Worm (Caenorhabditis elegans) whole organism, L4 larva: Measurements from ENCODE around the gene srx-96.

Experiments used
- D1046.2 ChIP-seq: fragments of 200-800 bp; sonication (Bioruptor generic); IDR thresholded peaks from 2 replicates; pipeline ENCODE4 v1.3.6; 2022; ENCODE audit warnings: missing genetic modification characterization, missing compliant biosample characterization
- F10B5.3 ChIP-seq: sonication (generic microtip); optimal IDR thresholded peaks from 2 replicates; lab custom pipeline; 2016; ENCODE audit warnings: mild to moderate bottlenecking, missing genetic modification characterization, missing compliant biosample characterization
- T26A8.4 ChIP-seq: fragments of 200-800 bp; sonication (Bioruptor generic); IDR thresholded peaks from 2 replicates; pipeline ENCODE4 v1.3.6; 2022; ENCODE audit warnings: missing genetic modification characterization, missing compliant biosample characterization
- Y48G9A.11 ChIP-seq: fragments of 200-800 bp; sonication (Bioruptor generic); IDR thresholded peaks from 2 replicates; pipeline ENCODE4 v1.3.6; 2022; ENCODE audit warnings: missing genetic modification reagents, missing genetic modification characterization, missing compliant biosample characterization
- Y75B8A.6 ChIP-seq: fragments of 200-800 bp; sonication (Bioruptor generic); IDR thresholded peaks from 2 replicates; pipeline ENCODE4 v1.3.6; 2022; ENCODE audit warnings: missing genetic modification reagents, missing genetic modification characterization, missing compliant biosample characterization
- ZK337.2 ChIP-seq: fragments of 200-800 bp; sonication (Bioruptor generic); IDR thresholded peaks from 2 replicates; pipeline ENCODE4 v1.3.6; 2022; ENCODE audit warnings: missing genetic modification reagents, missing genetic modification characterization, missing compliant biosample characterization
- ceh-20 ChIP-seq: fragments of 200-800 bp; sonication (Bioruptor generic); IDR thresholded peaks from 2 replicates; pipeline ENCODE4 v1.3.6; 2022; ENCODE audit warnings: missing genetic modification reagents, missing genetic modification characterization, missing compliant biosample characterization
- ceh-28 ChIP-seq: fragments of 150-350 bp; optimal IDR thresholded peaks from 2 replicates; lab custom pipeline; 2014; ENCODE audit warnings: missing biosample characterization, missing genetic modification reagents, missing genetic modification characterization
- ceh-62 ChIP-seq: sonication (generic microtip); optimal IDR thresholded peaks from 2 replicates; lab custom pipeline; 2017; ENCODE audit warnings: missing biosample characterization, missing genetic modification characterization
- ceh-82 ChIP-seq: sonication (generic microtip); optimal IDR thresholded peaks from 2 replicates; lab custom pipeline; 2017; ENCODE audit warnings: missing biosample characterization, missing genetic modification characterization
- ces-1 ChIP-seq: fragments of 150-350 bp; sonication (generic microtip); optimal IDR thresholded peaks from 4 replicates; lab custom pipeline; 2014; ENCODE audit warnings: missing biosample characterization, missing genetic modification reagents, missing genetic modification characterization
- cey-2 ChIP-seq: sonication (generic microtip); optimal IDR thresholded peaks from 3 replicates; lab custom pipeline; 2017; ENCODE audit warnings: missing genetic modification characterization, mild to moderate bottlenecking, missing compliant biosample characterization, antibody characterized with exemption, borderline replicate concordance; ENCODE audit not compliant: insufficient read depth
- daf-8 ChIP-seq: fragments of 200-800 bp; sonication (Bioruptor generic); IDR thresholded peaks from 2 replicates; pipeline ENCODE4 v1.3.6; 2022; ENCODE audit warnings: missing genetic modification characterization, missing compliant biosample characterization
- dmd-6 ChIP-seq: fragments of 200-800 bp; sonication (Bioruptor generic); IDR thresholded peaks from 2 replicates; pipeline ENCODE4 v1.3.6; 2022; ENCODE audit warnings: missing genetic modification reagents, missing genetic modification characterization, missing compliant biosample characterization
- dmd-9 ChIP-seq: fragments of 200-800 bp; sonication (Bioruptor generic); IDR thresholded peaks from 2 replicates; pipeline ENCODE4 v1.3.6; 2022; ENCODE audit warnings: missing genetic modification reagents, missing genetic modification characterization, missing compliant biosample characterization
- dpl-1 ChIP-seq: fragments of 150-350 bp; optimal IDR thresholded peaks from 2 replicates; lab custom pipeline; 2014; ENCODE audit warnings: missing biosample characterization, missing genetic modification reagents, missing genetic modification characterization
- egl-43 ChIP-seq: fragments of 200-800 bp; sonication (Bioruptor generic); IDR thresholded peaks from 2 replicates; pipeline ENCODE4 v1.3.6; 2022; ENCODE audit warnings: missing genetic modification reagents, missing genetic modification characterization, missing compliant biosample characterization
- jun-1 ChIP-seq: fragments of 150-350 bp; optimal IDR thresholded peaks from 2 replicates; lab custom pipeline; 2014; ENCODE audit warnings: missing biosample characterization, missing genetic modification reagents, missing genetic modification characterization
- lin-15B ChIP-seq: fragments of 150-350 bp; sonication (generic microtip); optimal IDR thresholded peaks from 3 replicates; lab custom pipeline; 2014; ENCODE audit warnings: missing biosample characterization, missing genetic modification characterization
- lsy-2 ChIP-seq, 2 experiments: fragments of 150-350 bp in 1 of 2; sonication (generic microtip) in 1 of 2; optimal IDR thresholded peaks; 2 replicates each; lab custom pipeline; 2014 to 2017; ENCODE audit warnings: missing biosample characterization in 2 of 2, missing genetic modification characterization in 2 of 2
- mep-1 ChIP-seq: fragments of 150-350 bp; sonication (generic microtip); optimal IDR thresholded peaks from 3 replicates; lab custom pipeline; 2014; ENCODE audit warnings: missing biosample characterization, missing genetic modification characterization
- mes-2 ChIP-seq: sonication (generic microtip); optimal IDR thresholded peaks from 2 replicates; lab custom pipeline; 2016; ENCODE audit warnings: missing genotype, mild to moderate bottlenecking, missing genetic modification characterization, missing compliant biosample characterization; ENCODE audit not compliant: poor library complexity, severe bottlenecking
- mxl-3 ChIP-seq: fragments of 200-800 bp; sonication (Bioruptor generic); optimal IDR thresholded peaks from 2 replicates; lab custom pipeline; 2018; ENCODE audit warnings: mild to moderate bottlenecking, missing genetic modification characterization, missing compliant biosample characterization
- nhr-102 ChIP-seq: sonication (generic microtip); optimal IDR thresholded peaks from 2 replicates; lab custom pipeline; 2016; ENCODE audit warnings: mild to moderate bottlenecking, missing genetic modification characterization, moderate library complexity, missing compliant biosample characterization
- nhr-237 ChIP-seq: sonication (generic microtip); optimal IDR thresholded peaks from 2 replicates; lab custom pipeline; 2017; ENCODE audit warnings: missing biosample characterization, missing genetic modification characterization
- nhr-25 ChIP-seq: sonication (generic microtip); optimal IDR thresholded peaks from 2 replicates; lab custom pipeline; 2017; ENCODE audit warnings: missing genetic modification characterization, mild to moderate bottlenecking, missing compliant biosample characterization, antibody characterized with exemption, moderate library complexity, borderline replicate concordance; ENCODE audit not compliant: insufficient read depth
- nhr-28 ChIP-seq: fragments of 150-350 bp; optimal IDR thresholded peaks from 2 replicates; lab custom pipeline; 2014; ENCODE audit warnings: missing biosample characterization, missing genetic modification characterization
- nhr-42 ChIP-seq: fragments of 200-800 bp; sonication (Bioruptor generic); IDR thresholded peaks from 2 replicates; pipeline ENCODE4 v1.3.6; 2022; ENCODE audit warnings: missing genetic modification characterization, missing compliant biosample characterization
- nhr-6 ChIP-seq: fragments of 150-350 bp; optimal IDR thresholded peaks from 2 replicates; lab custom pipeline; 2014; ENCODE audit warnings: missing biosample characterization, missing genetic modification characterization
- nhr-77 ChIP-seq: fragments of 150-350 bp; optimal IDR thresholded peaks from 2 replicates; lab custom pipeline; 2014; ENCODE audit warnings: missing biosample characterization, missing genetic modification characterization
- sdz-12 ChIP-seq: fragments of 200-800 bp; sonication (Bioruptor generic); optimal IDR thresholded peaks from 2 replicates; lab custom pipeline; 2018; ENCODE audit warnings: mild to moderate bottlenecking, missing genetic modification characterization, missing compliant biosample characterization
- snpc-4 ChIP-seq: fragments of 150-350 bp; optimal IDR thresholded peaks from 2 replicates; lab custom pipeline; 2014; ENCODE audit warnings: missing biosample characterization, missing genetic modification characterization
- spr-1 ChIP-seq: sonication (generic microtip); optimal IDR thresholded peaks from 2 replicates; lab custom pipeline; 2016; ENCODE audit warnings: mild to moderate bottlenecking, missing genetic modification characterization, missing compliant biosample characterization
- tag-97 ChIP-seq: fragments of 200-800 bp; sonication (Bioruptor generic); IDR thresholded peaks from 2 replicates; pipeline ENCODE4 v1.3.6; 2022; ENCODE audit warnings: missing genetic modification characterization, missing compliant biosample characterization
- tra-1 ChIP-seq: fragments of 200-800 bp; sonication (Bioruptor generic); IDR thresholded peaks from 2 replicates; pipeline ENCODE4 v1.3.6; 2022; ENCODE audit warnings: missing genetic modification reagents, missing genetic modification characterization, missing compliant biosample characterization
- unc-62 ChIP-seq, 3 experiments: fragments of 150-350 bp in 1 of 3; sonication (generic microtip); optimal IDR thresholded peaks in 2 of 3; peaks in 1 of 3; 1 replicate in 1 of 3; 2 replicates in 2 of 3; lab custom pipeline; 2014 to 2017; ENCODE audit warnings: missing biosample characterization in 3 of 3, missing genetic modification characterization in 3 of 3, missing genetic modification reagents in 3 of 3, missing genotype in 1 of 3
- zag-1 ChIP-seq: fragments of 150-350 bp; optimal IDR thresholded peaks from 2 replicates; lab custom pipeline; 2014; ENCODE audit warnings: missing biosample characterization, missing genetic modification characterization
- zfp-3 ChIP-seq: fragments of 200-800 bp; sonication (Bioruptor generic); conservative IDR thresholded peaks from 2 replicates; pipeline ENCODE4 v1.3.6; 2022; ENCODE audit warnings: missing genetic modification reagents, missing genetic modification characterization, missing compliant biosample characterization
- zip-2 ChIP-seq: fragments of 150-350 bp; optimal IDR thresholded peaks from 2 replicates; lab custom pipeline; 2014; ENCODE audit warnings: missing biosample characterization, missing genetic modification characterization

Gene srx-96

ce11 chrV:13689592-13689991 lies 21.6 kb upstream of the srx-96 start, which contains the start of gene T01D3.1:
Gene T01D3.1 (plus strand): TSS chrV:13689892.
- TF ChIP-seq unc-62 (GFP tag; optimal IDR thresholded peaks at IDR 0.05 in 1 of 2; lab: Kevin White, UChicago) (peak in 1 of 2 experiments; percentile 58), unc-62 (tag; optimal IDR thresholded peaks at IDR 0.05; lab: Kevin White, UChicago) (no peak), dmd-6 (GFP tag; lab: Robert Waterston, UW) (no peak)

ce11 chrV:13690276-13690675 lies 20.9 kb upstream of the srx-96 start:
- TF ChIP-seq unc-62 (GFP tag; optimal IDR thresholded peaks at IDR 0.05 in 1 of 2; lab: Kevin White, UChicago) (peak in 1 of 2 experiments; percentile 96), unc-62 (tag; optimal IDR thresholded peaks at IDR 0.05; lab: Kevin White, UChicago) (no peak), ceh-82 (tag; lab: Kevin White, UChicago) (no peak)

ce11 chrV:13694103-13694502 lies 17.1 kb upstream of the srx-96 start:
- TF ChIP-seq lsy-2 (tag; optimal IDR thresholded peaks at IDR 0.05; lab: Kevin White, UChicago) (no peak), ceh-28 (tag; lab: Kevin White, UChicago) (no peak), F10B5.3 (no peak)

- TF ChIP-seq snpc-4 (tag; lab: Kevin White, UChicago) (no peak), nhr-28 (no peak), nhr-25 (peak; percentile 63)
These were observed 7.2 kb upstream of the srx-96 start, which contains the start of gene T01D3.3 for ce11 chrV:13703960-13704359. Gene T01D3.3 (plus strand): TSS chrV:13704271.

ce11 chrV:13707295-13707694 lies 3.9 kb upstream of the srx-96 start, which contains the start of gene hlh-34:
Gene hlh-34 (minus strand): TSS chrV:13707395.
- TF ChIP-seq cey-2 (tag; lab: Kevin White, UChicago) (no peak), D1046.2 (GFP tag; lab: Robert Waterston, UW) (no peak), nhr-102 (tag; lab: Kevin White, UChicago) (no peak), ZK337.2 (no peak), sdz-12 (GFP tag; lab: Kevin White, UChicago) (no peak), nhr-28 (no peak), daf-8 (GFP tag; lab: Robert Waterston, UW) (no peak), tag-97 (GFP tag; lab: Robert Waterston, UW) (no peak), spr-1 (no peak), zag-1 (tag; lab: Kevin White, UChicago) (no peak), ceh-20 (GFP tag; lab: Robert Waterston, UW) (no peak), nhr-237 (tag; lab: Kevin White, UChicago) (no peak), nhr-42 (GFP tag; lab: Robert Waterston, UW) (no peak), zfp-3 (GFP tag; lab: Robert Waterston, UW) (no peak)

- peak; percentile 74 for TF ChIP-seq mxl-3 (GFP tag; lab: Kevin White, UChicago)
- TF ChIP-seq dmd-9 (GFP tag; lab: Robert Waterston, UW): peak; percentile 46; the same call in 1 of the 2 replicates
- TF ChIP-seq nhr-77: peak; percentile 56
- no peak for TF ChIP-seq zip-2
- no peak for TF ChIP-seq egl-43 (GFP tag; lab: Robert Waterston, UW)
- TF ChIP-seq ces-1 (GFP tag; lab: Kevin White, UChicago): peak; percentile 62
- no peak for TF ChIP-seq lsy-2 (tag; optimal IDR thresholded peaks at IDR 0.05; lab: Kevin White, UChicago)
- TF ChIP-seq tag-97 (GFP tag; lab: Robert Waterston, UW): no peak
- TF ChIP-seq ZK337.2: peak; percentile 73; the same call in 1 of the 2 replicates
- no peak for TF ChIP-seq cey-2 (tag; lab: Kevin White, UChicago)
- TF ChIP-seq sdz-12 (GFP tag; lab: Kevin White, UChicago): no peak
- TF ChIP-seq mes-2 (tag; lab: Kevin White, UChicago): peak; percentile 96
- TF ChIP-seq T26A8.4 (GFP tag; lab: Robert Waterston, UW): no peak
- TF ChIP-seq dmd-6 (GFP tag; lab: Robert Waterston, UW): peak; percentile 61; the same call in 1 of the 2 replicates
- TF ChIP-seq Y48G9A.11: no peak
- peak; percentile 81 for TF ChIP-seq mep-1
- peak; percentile 1 for TF ChIP-seq jun-1 (tag; lab: Kevin White, UChicago)
- TF ChIP-seq Y75B8A.6: no peak
- TF ChIP-seq dpl-1 (GFP tag; lab: Kevin White, UChicago): peak; percentile 67
- peak in 1 of 2 experiments; percentile 84 for TF ChIP-seq unc-62 (GFP tag; optimal IDR thresholded peaks at IDR 0.05 in 1 of 2; lab: Kevin White, UChicago)
- no peak for TF ChIP-seq unc-62 (tag; optimal IDR thresholded peaks at IDR 0.05; lab: Kevin White, UChicago)
- TF ChIP-seq ceh-62 (tag; lab: Kevin White, UChicago): no peak
- peak; percentile 89 for TF ChIP-seq nhr-6 (tag; lab: Kevin White, UChicago)
- no peak for TF ChIP-seq tra-1 (GFP tag; lab: Robert Waterston, UW)
- peak; percentile 24 for TF ChIP-seq lin-15B (tag; lab: Kevin White, UChicago)
These were observed 4.1 kb downstream of the srx-96 start, which contains the start of gene zipt-9 for ce11 chrV:13715223-13715686. Gene zipt-9 (minus strand): TSS chrV:13715273.
